Fruit fly (Drosophila melanogaster): Measurements from ENCODE around the gene CG6179.

The CG6179 gene

DNA sequence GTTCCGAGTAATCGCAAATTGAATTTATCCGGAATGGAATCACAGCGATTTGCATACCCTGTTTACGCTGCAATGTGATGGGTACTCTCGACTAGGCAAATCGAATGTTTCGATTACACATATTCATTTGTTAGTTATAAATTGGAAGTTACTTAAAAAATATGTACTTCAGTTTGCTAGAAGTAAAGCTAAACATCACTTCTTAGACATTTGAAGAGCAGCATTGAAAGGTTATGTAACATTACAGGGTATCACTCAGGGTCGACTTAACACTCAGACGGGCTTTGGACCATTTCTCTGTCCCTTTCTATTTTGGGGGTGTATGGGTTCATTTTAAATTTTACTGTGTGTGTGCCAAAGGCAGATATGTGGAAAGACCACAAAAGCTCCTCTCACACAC, 38.9 kb upstream of the CG6179 start (continued):
- TF ChIP-seq CG3838 (GFP tag; optimal IDR thresholded peaks at IDR 0.05) = no peak
- no peak for TF ChIP-seq cas (GFP tag; IDR thresholded peaks at IDR 0.05)
- no peak for TF ChIP-seq CG12155 (GFP tag; optimal IDR thresholded peaks at IDR 0.05)
- no peak for TF ChIP-seq Ssrp (tag; optimal IDR thresholded peaks at IDR 0.05)
- TF ChIP-seq unc-4 (GFP tag; IDR thresholded peaks at IDR 0.05; ENCODE audit: partially characterized antibody) = no peak
- no peak for TF ChIP-seq Opbp (GFP tag; IDR thresholded peaks at IDR 0.05; ENCODE audit: partially characterized antibody)
- TF ChIP-seq Gug (GFP tag; IDR thresholded peaks at IDR 0.05) = no peak
- TF ChIP-seq Doc2 (GFP tag; IDR thresholded peaks at IDR 0.05) = no peak
- no peak for TF ChIP-seq Abd-B (GFP tag; optimal IDR thresholded peaks at IDR 0.05)
- no peak for TF ChIP-seq Adf1 (GFP tag; IDR thresholded peaks at IDR 0.05)
- TF ChIP-seq seq (GFP tag; IDR thresholded peaks at IDR 0.05) = no peak
- no peak for TF ChIP-seq Stat92E (GFP tag; optimal IDR thresholded peaks at IDR 0.05)
- no peak for TF ChIP-seq pb (GFP tag; optimal IDR thresholded peaks at IDR 0.05)
- TF ChIP-seq toy (GFP tag; IDR thresholded peaks at IDR 0.05) = no peak
- no peak for TF ChIP-seq corto (GFP tag; optimal IDR thresholded peaks at IDR 0.05)
- no peak for TF ChIP-seq Bgb (GFP tag; IDR thresholded peaks at IDR 0.05; ENCODE audit: partially characterized antibody)
- no peak for TF ChIP-seq CG8388 (GFP tag; optimal IDR thresholded peaks at IDR 0.05)
- no peak for TF ChIP-seq fu2 (GFP tag; optimal IDR thresholded peaks at IDR 0.05)

dm6 chrX:18347641-18348040, 32.2 kb upstream of the CG6179 start:
- TF ChIP-seq scrt (GFP tag; optimal IDR thresholded peaks at IDR 0.05) = peak; percentile 92
- TF ChIP-seq odd (GFP tag; optimal IDR thresholded peaks at IDR 0.05) = no peak
- no peak for TF ChIP-seq unpg (GFP tag; optimal IDR thresholded peaks at IDR 0.05)

DNA sequence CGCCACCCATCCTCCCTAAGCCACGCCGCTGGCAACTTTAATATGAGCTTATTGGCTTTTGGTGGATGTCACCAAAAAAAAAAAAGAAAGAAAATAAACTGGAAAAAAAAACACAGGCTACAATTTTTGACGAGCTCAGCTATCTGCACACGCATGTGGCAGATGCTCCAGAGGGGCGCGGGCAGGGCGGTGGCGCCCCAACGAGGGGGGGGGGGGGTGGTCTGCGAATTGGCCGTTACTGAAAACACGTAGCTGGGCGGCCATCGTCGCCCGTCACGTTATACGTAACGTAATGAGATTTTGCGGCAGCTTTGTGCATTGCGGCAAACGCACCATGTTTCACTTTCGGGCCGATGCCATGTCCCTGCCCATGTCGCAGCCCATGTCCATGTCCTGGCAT, 29.3 kb upstream of the CG6179 start:
- TF ChIP-seq CG8281 (tag; optimal IDR thresholded peaks at IDR 0.05) (no peak), repo (GFP tag; optimal IDR thresholded peaks at IDR 0.05) (no peak), D19B (GFP tag; optimal IDR thresholded peaks at IDR 0.05) (no peak), sob (GFP tag; IDR thresholded peaks at IDR 0.05) (no peak), Fer1 (GFP tag; optimal IDR thresholded peaks at IDR 0.05) (no peak)

DNA sequence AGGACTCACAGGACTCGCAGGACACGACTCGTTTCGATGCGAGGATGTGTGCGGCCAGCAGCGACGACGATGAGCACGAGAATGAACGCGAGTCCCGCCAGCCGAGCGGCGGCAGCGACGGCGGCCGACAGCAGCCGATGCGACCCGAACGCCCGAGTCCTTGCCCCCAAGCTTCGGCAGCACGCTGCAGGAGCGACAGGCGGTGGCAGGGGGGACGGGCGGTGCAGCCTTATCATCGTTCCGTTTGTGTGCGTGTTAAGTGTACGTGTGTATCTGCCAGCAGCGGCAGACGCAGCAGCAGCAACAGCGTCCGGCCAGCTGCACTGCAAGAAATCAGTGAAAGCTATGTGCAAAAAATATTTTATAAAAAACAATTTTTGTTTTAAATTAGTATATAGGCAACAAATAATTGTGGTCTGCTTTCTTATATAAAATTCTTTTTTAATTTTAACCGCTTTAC, 23.7 kb upstream of the CG6179 start, which contains the start of gene kairos:
Gene kairos, minus strand, starts transcription at position 51 of the 460 bp plus-strand sequence.
- TF ChIP-seq zfh1 (GFP tag; IDR thresholded peaks at IDR 0.05) = no peak
- peak; percentile 20 for TF ChIP-seq CG10267 (tag; optimal IDR thresholded peaks at IDR 0.05)
- TF ChIP-seq lbe (GFP tag; optimal IDR thresholded peaks at IDR 0.05) = no peak
- TF ChIP-seq Gsc (GFP tag; IDR thresholded peaks at IDR 0.05) = no peak
- peak; percentile 41; the same call in 1 of the 2 replicates for TF ChIP-seq Ptx1 (GFP tag; IDR thresholded peaks at IDR 0.05)
- TF ChIP-seq CG7745 (tag; optimal IDR thresholded peaks at IDR 0.05) = no peak
- TF ChIP-seq TFAM (GFP tag; optimal IDR thresholded peaks at IDR 0.05) = no peak
- no peak for TF ChIP-seq odd (GFP tag; optimal IDR thresholded peaks at IDR 0.05)
- no peak for TF ChIP-seq CG10274 (GFP tag; optimal IDR thresholded peaks at IDR 0.05)
- TF ChIP-seq tgo (GFP tag; IDR thresholded peaks at IDR 0.05) = peak; percentile 46; the same call in 2 of the 3 replicates
- peak; percentile 4 for TF ChIP-seq Ets65A (GFP tag)
- TF ChIP-seq YL-1 (GFP tag; optimal IDR thresholded peaks at IDR 0.05) = no peak
- TF ChIP-seq knrl (GFP tag; IDR thresholded peaks at IDR 0.05; ENCODE audit: partially characterized antibody) = no peak
- no peak for TF ChIP-seq NK7.1 (GFP tag; optimal IDR thresholded peaks at IDR 0.05)
- 0 out of 2 replicates have a peak, but pooled peaks have one; percentile 21 for TF ChIP-seq CG6272 (GFP tag; IDR thresholded peaks at IDR 0.05)
- TF ChIP-seq Sry-β (GFP tag; optimal IDR thresholded peaks at IDR 0.05) = no peak
- no peak for TF ChIP-seq CG8944 (GFP tag; optimal IDR thresholded peaks at IDR 0.05)
- TF ChIP-seq sens (GFP tag) = peak; percentile 58
- TF ChIP-seq CG4707 (GFP tag; optimal IDR thresholded peaks at IDR 0.05) = no peak
- no peak for TF ChIP-seq grn (GFP tag; optimal IDR thresholded peaks at IDR 0.05)
- TF ChIP-seq abd-A (tag; optimal IDR thresholded peaks at IDR 0.05) = peak; percentile 1
- no peak for TF ChIP-seq CG4730 (GFP tag; IDR thresholded peaks at IDR 0.05)
- TF ChIP-seq ac (GFP tag; optimal IDR thresholded peaks at IDR 0.05) = no peak
